Fruit fly (Drosophila melanogaster) whole organism, embryonic: Measurements from ENCODE around the gene klar.

Experiments used
- Atf3 ChIP-seq: fragments of 200-800 bp; sonication (Bioruptor generic); optimal IDR thresholded peaks from 3 replicates; lab custom pipeline; 2016; ENCODE audit warnings: missing biosample characterization, missing genetic modification characterization
- Awh ChIP-seq: fragments of 200-800 bp; sonication (Bioruptor generic); IDR thresholded peaks from 2 replicates; pipeline ENCODE4, ENCODE4 v1.3.6; 2022; ENCODE audit warnings: missing biosample characterization, missing genetic modification characterization
- B-H2 ChIP-seq: fragments of 200-800 bp; sonication (Bioruptor generic); optimal IDR thresholded peaks from 2 replicates; lab custom pipeline; 2018; ENCODE audit warnings: missing biosample characterization, mild to moderate bottlenecking, missing genetic modification characterization
- CG10959 ChIP-seq: fragments of 200-800 bp; sonication (Bioruptor generic); IDR thresholded peaks from 2 replicates; pipeline ENCODE4 v1.3.6; 2022; ENCODE audit warnings: missing biosample characterization, missing genetic modification characterization
- CG1233 ChIP-seq: fragments of 200-800 bp; sonication (Bioruptor generic); optimal IDR thresholded peaks from 4 replicates; lab custom pipeline; 2018; ENCODE audit warnings: missing biosample characterization, mild to moderate bottlenecking, missing genetic modification characterization
- CG12769 ChIP-seq: fragments of 200-800 bp; sonication (Bioruptor generic); optimal IDR thresholded peaks from 2 replicates; lab custom pipeline; 2019; ENCODE audit warnings: missing biosample characterization, mild to moderate bottlenecking, missing genetic modification characterization, moderate library complexity
- CG13296 ChIP-seq: fragments of 200-800 bp; sonication (Bioruptor generic); optimal IDR thresholded peaks from 3 replicates; lab custom pipeline; 2018; ENCODE audit warnings: missing biosample characterization, mild to moderate bottlenecking, missing genetic modification characterization
- CG13894 ChIP-seq: fragments of 200-800 bp; sonication (Bioruptor generic); optimal IDR thresholded peaks from 3 replicates; lab custom pipeline; 2018; ENCODE audit warnings: missing biosample characterization, mild to moderate bottlenecking, missing genetic modification characterization, moderate library complexity
- CG14860 ChIP-seq: fragments of 200-800 bp; sonication (Bioruptor generic); IDR thresholded peaks from 3 replicates; pipeline ENCODE4 v1.3.6; 2022; ENCODE audit warnings: missing biosample characterization, missing genetic modification characterization; ENCODE audit not compliant: partially characterized antibody
- CG1529 ChIP-seq: fragments of 200-800 bp; sonication (Bioruptor generic); optimal IDR thresholded peaks from 3 replicates; lab custom pipeline; 2018; ENCODE audit warnings: missing biosample characterization, missing genetic modification characterization
- CG1603 ChIP-seq: fragments of 200-800 bp; sonication (Bioruptor generic); optimal IDR thresholded peaks from 2 replicates; lab custom pipeline; 2019; ENCODE audit warnings: missing biosample characterization, mild to moderate bottlenecking, missing genetic modification characterization, moderate library complexity
- CG16813 ChIP-seq: fragments of 200-800 bp; sonication (Bioruptor generic); IDR thresholded peaks from 3 replicates; pipeline ENCODE4 v1.3.6; 2022; ENCODE audit warnings: missing biosample characterization, missing genetic modification characterization; ENCODE audit not compliant: partially characterized antibody
- CG17186 ChIP-seq: fragments of 200-800 bp; sonication (Bioruptor generic); optimal IDR thresholded peaks from 3 replicates; lab custom pipeline; 2017; ENCODE audit warnings: missing biosample characterization, missing genetic modification reagents, missing genetic modification characterization
- CG31224 ChIP-seq: fragments of 200-800 bp; sonication (Bioruptor generic); IDR thresholded peaks from 2 replicates; pipeline ENCODE4 v1.3.6; 2022; ENCODE audit warnings: missing biosample characterization, missing genetic modification characterization
- CG32532 ChIP-seq: fragments of 200-800 bp; sonication (Bioruptor generic); IDR thresholded peaks from 2 replicates; pipeline ENCODE4 v1.3.6; 2022; ENCODE audit warnings: missing biosample characterization, missing genetic modification characterization
- CG6175 ChIP-seq: fragments of 200-800 bp; sonication (Bioruptor generic); IDR thresholded peaks from 3 replicates; pipeline ENCODE4 v1.3.6; 2022; ENCODE audit warnings: missing biosample characterization, missing genetic modification characterization
- CG6683 ChIP-seq: fragments of 200-800 bp; sonication (Bioruptor generic); optimal IDR thresholded peaks from 2 replicates; lab custom pipeline; 2017; ENCODE audit warnings: missing biosample characterization, mild to moderate bottlenecking, missing genetic modification characterization, missing genetic modification reagents
- CG7987 ChIP-seq: fragments of 200-800 bp; sonication (Bioruptor generic); optimal IDR thresholded peaks from 2 replicates; lab custom pipeline; 2018; ENCODE audit warnings: missing biosample characterization, mild to moderate bottlenecking, missing genetic modification characterization, moderate library complexity
- CG8089 ChIP-seq: fragments of 200-800 bp; sonication (Bioruptor generic); optimal IDR thresholded peaks from 3 replicates; lab custom pipeline; 2016; ENCODE audit warnings: missing biosample characterization, missing genetic modification characterization
- CG8478 ChIP-seq: fragments of >200 bp; optimal IDR thresholded peaks from 2 replicates; lab custom pipeline; 2018
- CG8924 ChIP-seq: fragments of 200-800 bp; optimal IDR thresholded peaks from 3 replicates; lab custom pipeline; 2019; ENCODE audit warnings: missing biosample characterization, mild to moderate bottlenecking, missing genetic modification characterization, moderate library complexity
- CG9215 ChIP-seq: fragments of 200-800 bp; sonication (Bioruptor generic); IDR thresholded peaks from 2 replicates; pipeline ENCODE4 v1.3.6; 2022; ENCODE audit warnings: missing biosample characterization, missing genetic modification characterization
- CG9727 ChIP-seq: fragments of 200-800 bp; sonication (Bioruptor generic); optimal IDR thresholded peaks from 3 replicates; lab custom pipeline; 2017; ENCODE audit warnings: missing biosample characterization, mild to moderate bottlenecking, missing genetic modification characterization
- CG9876 ChIP-seq: fragments of 200-800 bp; sonication (Bioruptor generic); optimal IDR thresholded peaks from 2 replicates; lab custom pipeline; 2016; ENCODE audit warnings: missing biosample characterization, missing genetic modification characterization
- CTCF ChIP-seq: fragments of 200-800 bp; sonication (Bioruptor generic); optimal IDR thresholded peaks from 2 replicates; lab custom pipeline; 2017; ENCODE audit warnings: missing biosample characterization, mild to moderate bottlenecking, missing genetic modification characterization, moderate library complexity
- D19A ChIP-seq: fragments of 200-800 bp; optimal IDR thresholded peaks from 3 replicates; lab custom pipeline; 2019; ENCODE audit warnings: missing biosample characterization, mild to moderate bottlenecking, missing genetic modification characterization, moderate library complexity
- Eip74EF ChIP-seq, 2 experiments: fragments of 200-800 bp in 1 of 2; fragments of >200 bp in 1 of 2; sonication (Bioruptor generic) in 1 of 2; optimal IDR thresholded peaks; 2 replicates each; lab custom pipeline; 2017 to 2019; ENCODE audit warnings: missing biosample characterization in 2 of 2, missing genetic modification characterization in 2 of 2, mild to moderate bottlenecking in 1 of 2, moderate library complexity in 1 of 2
- GATAe ChIP-seq: fragments of 200-800 bp; sonication (Bioruptor generic); conservative IDR thresholded peaks from 2 replicates; pipeline ENCODE4 v1.3.6; 2022; ENCODE audit warnings: missing biosample characterization, missing genetic modification characterization
- HLH3B ChIP-seq: fragments of 200-800 bp; sonication (Bioruptor generic); IDR thresholded peaks from 2 replicates; pipeline ENCODE4 v1.3.6; 2022; ENCODE audit warnings: missing biosample characterization, missing genetic modification characterization
- HLH4C ChIP-seq: fragments of 200-800 bp; sonication (Bioruptor generic); IDR thresholded peaks from 3 replicates; pipeline ENCODE4 v1.3.6; 2022; ENCODE audit warnings: missing biosample characterization, missing genetic modification characterization; ENCODE audit not compliant: partially characterized antibody
- Hr3 ChIP-seq: fragments of 200-800 bp; sonication (Bioruptor generic); optimal IDR thresholded peaks from 3 replicates; lab custom pipeline; 2016; ENCODE audit warnings: missing biosample characterization, missing genetic modification characterization
- Lpt ChIP-seq: fragments of >200 bp; optimal IDR thresholded peaks from 2 replicates; lab custom pipeline; 2018; ENCODE audit warnings: missing biosample characterization, missing genetic modification characterization
- Mad ChIP-seq: fragments of 200-800 bp; sonication (Bioruptor generic); optimal IDR thresholded peaks from 2 replicates; lab custom pipeline; 2016; ENCODE audit warnings: missing biosample characterization, missing genetic modification characterization
- Nf-YC ChIP-seq: fragments of 200-800 bp; optimal IDR thresholded peaks from 3 replicates; lab custom pipeline; 2019; ENCODE audit warnings: missing biosample characterization, mild to moderate bottlenecking, missing genetic modification characterization, moderate library complexity
- Pdp1 ChIP-seq, 2 experiments: fragments of 200-800 bp; sonication (Bioruptor generic); optimal IDR thresholded peaks; 3 replicates each; lab custom pipeline; 2016; ENCODE audit warnings: missing biosample characterization in 2 of 2, missing genetic modification characterization in 2 of 2, mild to moderate bottlenecking in 1 of 2, moderate library complexity in 1 of 2
- Rfx ChIP-seq: fragments of 200-800 bp; sonication (Bioruptor generic); IDR thresholded peaks from 2 replicates; pipeline ENCODE4 v1.3.6; 2022; ENCODE audit warnings: missing biosample characterization, missing genetic modification characterization
- Vsx1 ChIP-seq: fragments of 200-800 bp; sonication (Bioruptor generic); optimal IDR thresholded peaks from 2 replicates; lab custom pipeline; 2017; ENCODE audit warnings: missing biosample characterization, mild to moderate bottlenecking, missing genetic modification characterization, missing genetic modification reagents
- abd-A ChIP-seq: fragments of 200-800 bp; sonication (Bioruptor generic); optimal IDR thresholded peaks from 3 replicates; lab custom pipeline; 2019; ENCODE audit warnings: missing biosample characterization, mild to moderate bottlenecking, missing genetic modification characterization, moderate library complexity
- amos ChIP-seq: fragments of 200-800 bp; sonication (Bioruptor generic); IDR thresholded peaks from 2 replicates; pipeline ENCODE4 v1.3.6; 2022; ENCODE audit warnings: missing biosample characterization, missing genetic modification characterization; ENCODE audit not compliant: partially characterized antibody
- chinmo ChIP-seq: fragments of 200-800 bp; sonication (Bioruptor generic); IDR thresholded peaks from 4 replicates; pipeline ENCODE4 v1.3.6; 2022; ENCODE audit warnings: missing biosample characterization, missing genetic modification characterization; ENCODE audit not compliant: partially characterized antibody
- dmrt99B ChIP-seq: fragments of 200-800 bp; sonication (Bioruptor generic); optimal IDR thresholded peaks from 2 replicates; lab custom pipeline; 2018; ENCODE audit warnings: missing biosample characterization, mild to moderate bottlenecking, missing genetic modification characterization, moderate library complexity
- ftz-f1 ChIP-seq: fragments of 200-800 bp; sonication (Bioruptor generic); optimal IDR thresholded peaks from 2 replicates; lab custom pipeline; 2016; ENCODE audit warnings: missing biosample characterization, missing genetic modification characterization
- grau ChIP-seq: fragments of 200-800 bp; optimal IDR thresholded peaks from 3 replicates; lab custom pipeline; 2019; ENCODE audit warnings: missing biosample characterization, mild to moderate bottlenecking, missing genetic modification characterization, moderate library complexity
- ken ChIP-seq: fragments of 200-800 bp; sonication (Bioruptor generic); IDR thresholded peaks from 3 replicates; pipeline ENCODE4 v1.3.6; 2022; ENCODE audit warnings: missing biosample characterization, missing genetic modification characterization
- lab ChIP-seq: fragments of 200-800 bp; sonication (Bioruptor generic); optimal IDR thresholded peaks from 3 replicates; lab custom pipeline; 2017; ENCODE audit warnings: missing biosample characterization, missing genetic modification characterization, mild to moderate bottlenecking, moderate library complexity, missing genetic modification reagents
- maf-S ChIP-seq: fragments of 200-800 bp; sonication (Bioruptor generic); optimal IDR thresholded peaks from 2 replicates; lab custom pipeline; 2016; ENCODE audit warnings: missing biosample characterization, missing genetic modification characterization
- nerfin-1 ChIP-seq: fragments of 200-800 bp; sonication (Bioruptor generic); optimal IDR thresholded peaks from 3 replicates; lab custom pipeline; 2019; ENCODE audit warnings: missing biosample characterization, mild to moderate bottlenecking, missing genetic modification characterization, moderate library complexity
- oc ChIP-seq: fragments of 200-800 bp; sonication (Bioruptor generic); optimal IDR thresholded peaks from 2 replicates; lab custom pipeline; 2018; ENCODE audit warnings: missing biosample characterization, mild to moderate bottlenecking, missing genetic modification characterization, moderate library complexity
- psq ChIP-seq: fragments of 200-800 bp; sonication (Bioruptor generic); optimal IDR thresholded peaks from 2 replicates; lab custom pipeline; 2017; ENCODE audit warnings: missing biosample characterization, missing genetic modification characterization
- sr ChIP-seq: fragments of 200-800 bp; sonication (Bioruptor generic); IDR thresholded peaks from 3 replicates; pipeline ENCODE4 v1.3.6; 2022; ENCODE audit warnings: missing biosample characterization, missing genetic modification characterization
- stc ChIP-seq: fragments of 200-800 bp; sonication (Bioruptor generic); IDR thresholded peaks from 2 replicates; pipeline ENCODE4 v1.3.6; 2022; ENCODE audit warnings: missing biosample characterization, missing genetic modification characterization
- tll ChIP-seq, 2 experiments: fragments of 200-800 bp in 1 of 2; fragments of >200 bp in 1 of 2; sonication (Bioruptor generic) in 1 of 2; optimal IDR thresholded peaks; 2 replicates each; lab custom pipeline; 2017 to 2019; ENCODE audit warnings: missing biosample characterization in 2 of 2, missing genetic modification characterization in 2 of 2, mild to moderate bottlenecking in 1 of 2, moderate library complexity in 1 of 2

The klar gene

DNA sequence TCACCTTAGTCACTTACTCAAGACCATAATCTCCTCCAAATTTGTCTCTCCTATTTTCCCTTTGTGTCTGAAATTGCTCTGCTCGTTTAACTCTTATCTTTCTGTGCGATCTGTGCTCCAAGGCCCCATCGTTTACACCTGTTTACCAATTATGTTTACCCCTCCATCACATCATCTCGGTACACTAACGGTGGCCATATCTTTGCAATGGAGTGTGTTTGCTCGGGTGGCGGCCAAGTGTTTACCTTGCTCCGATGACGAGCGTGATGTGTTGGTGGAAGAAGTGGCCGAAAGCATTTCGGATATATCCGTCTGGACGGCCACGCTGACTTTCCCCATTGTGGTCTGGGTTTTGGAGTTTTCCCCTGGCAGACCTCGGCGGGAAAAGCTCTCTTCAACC, 100.2 kb downstream of the klar start (continued):
- TF ChIP-seq CG8089 (GFP tag; lab: Kevin White, UChicago) (peak; percentile 33), CG8924 (tag; lab: Kevin White, UChicago) (peak; percentile 23), CG1233 (GFP tag; lab: Kevin White, UChicago) (peak; percentile 73), CG9215 (no peak), CG1529 (GFP tag; lab: Kevin White, UChicago) (peak; percentile 55), HLH3B (GFP tag; lab: Robert Waterston, UW) (peak; percentile 35; the same call in 1 of the 2 replicates), tll (GFP tag; optimal IDR thresholded peaks at IDR 0.05; lab: Kevin White, UChicago) (no peak), Awh (peak; percentile 77), CTCF (GFP tag; lab: Kevin White, UChicago) (no peak), CG13296 (GFP tag; lab: Kevin White, UChicago) (peak; percentile 86), lab (GFP tag; lab: Kevin White, UChicago) (peak; percentile 87), CG6175 (GFP tag; lab: Robert Waterston, UW) (no peak), D19A (tag; lab: Kevin White, UChicago) (peak; percentile 6), HLH4C (GFP tag; lab: Robert Waterston, UW) (no peak), CG9727 (no peak), Mad (GFP tag; lab: Kevin White, UChicago) (no peak), nerfin-1 (tag; lab: Kevin White, UChicago) (peak; percentile 74), CG9876 (peak; percentile 23), dmrt99B (tag; lab: Kevin White, UChicago) (peak; percentile 65), stc (GFP tag; lab: Robert Waterston, UW) (peak; percentile 44; the same call in 1 of the 2 replicates), CG10959 (GFP tag; lab: Robert Waterston, UW) (no peak), B-H2 (GFP tag; lab: Kevin White, UChicago) (peak; percentile 59), Lpt (GFP tag; lab: Kevin White, UChicago) (no peak), oc (tag; lab: Kevin White, UChicago) (peak; percentile 61), CG31224 (GFP tag; lab: Robert Waterston, UW) (no peak), Nf-YC (tag; lab: Kevin White, UChicago) (peak; percentile 39), ken (peak; percentile 52; the same call in 1 of the 3 replicates), CG1603 (tag; lab: Kevin White, UChicago) (peak; percentile 62), Rfx (peak; percentile 57), amos (GFP tag; lab: Robert Waterston, UW) (no peak), Hr3 (no peak), CG6683 (GFP tag; lab: Kevin White, UChicago) (peak; percentile 44), CG8478 (no peak), CG7987 (GFP tag; lab: Kevin White, UChicago) (peak; percentile 92), Atf3 (GFP tag; lab: Kevin White, UChicago) (no peak), psq (GFP tag; lab: Kevin White, UChicago) (no peak), maf-S (GFP tag; lab: Kevin White, UChicago) (no peak), CG17186 (peak; percentile 41), sr (GFP tag; lab: Robert Waterston, UW) (0 out of 3 replicates have a peak, but pooled peaks have one; percentile 33)
- TF ChIP-seq, all 482 proteins: peak for 203

DNA sequence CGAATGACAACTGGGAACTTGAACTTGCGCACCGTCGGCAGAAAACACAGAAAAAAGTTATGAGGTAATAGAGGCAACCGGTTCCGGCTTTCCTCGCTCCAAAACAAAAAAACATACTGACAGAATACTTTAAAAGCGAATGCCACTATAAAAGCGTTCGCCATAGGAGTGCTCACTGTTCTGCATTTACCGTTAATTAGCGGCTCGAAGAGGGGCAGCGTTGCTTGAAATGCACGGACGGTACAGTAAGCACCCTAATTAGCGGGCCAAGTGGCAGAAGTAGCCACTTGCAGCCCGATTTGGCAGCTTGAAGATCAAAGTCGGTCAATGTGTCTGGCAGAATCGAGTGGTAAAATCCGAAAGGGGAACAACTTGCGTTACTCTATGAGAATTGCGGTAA, 100.9 kb downstream of the klar start:
- TF ChIP-seq CG16813 (GFP tag; lab: Robert Waterston, UW) (0 out of 3 replicates have a peak, but pooled peaks have one; percentile 23), Vsx1 (GFP tag; lab: Kevin White, UChicago) (peak; percentile 34), Eip74EF (GFP tag; optimal IDR thresholded peaks at IDR 0.05; lab: Kevin White, UChicago) (peak in 1 of 2 experiments; percentile 46), CG13894 (tag; lab: Kevin White, UChicago) (peak; percentile 22), Pdp1 (GFP tag; optimal IDR thresholded peaks at IDR 0.05; lab: Kevin White, UChicago) (peak in 1 of 2 experiments; percentile 5), CG32532 (GFP tag; lab: Robert Waterston, UW) (peak; percentile 10; the same call in 1 of the 2 replicates), CG14860 (no peak), chinmo (GFP tag; lab: Robert Waterston, UW) (peak; percentile 73; the same call in 1 of the 4 replicates), grau (tag; lab: Kevin White, UChicago) (peak; percentile 65), ftz-f1 (no peak), GATAe (GFP tag; lab: Robert Waterston, UW) (no peak), CG12769 (tag; lab: Kevin White, UChicago) (peak; percentile 15), abd-A (tag; lab: Kevin White, UChicago) (peak; percentile 30)
